Worm (Caenorhabditis elegans) whole organism, L1 larva: ENCODE measurements around the gene Y105C5B.15.
A peak's percentile ranks its signal among the peaks of the same experiment; 100 is the strongest.

ENCODE experiments used
- egl-13 ChIP-seq: sonication (generic microtip); optimal IDR thresholded peaks from 2 replicates; lab custom pipeline; 2016; ENCODE audit warnings: missing genotype, missing genetic modification reagents, missing genetic modification characterization, missing compliant biosample characterization
- hpl-2 ChIP-seq: fragments of 150-350 bp; optimal IDR thresholded peaks from 2 replicates; lab custom pipeline; 2014; ENCODE audit warnings: missing biosample characterization, missing genetic modification reagents, missing genetic modification characterization
- lin-13 ChIP-seq: fragments of 150-350 bp; optimal IDR thresholded peaks from 2 replicates; lab custom pipeline; 2014; ENCODE audit warnings: missing biosample characterization, missing genetic modification reagents, missing genetic modification characterization
- snpc-4 ChIP-seq: fragments of 150-350 bp; optimal IDR thresholded peaks from 2 replicates; lab custom pipeline; 2014; ENCODE audit warnings: missing biosample characterization, missing genetic modification characterization
- unc-30 ChIP-seq: sonication (generic microtip); optimal IDR thresholded peaks from 2 replicates; lab custom pipeline; 2017; ENCODE audit warnings: missing biosample characterization, missing genetic modification characterization
- vab-15 ChIP-seq: sonication (generic microtip); optimal IDR thresholded peaks from 2 replicates; lab custom pipeline; 2017; ENCODE audit warnings: missing genotype, mild to moderate bottlenecking, missing genetic modification characterization, missing compliant biosample characterization

Y105C5B.15 gene

ce11 chrIV:16001058-16001457, 49.3 kb downstream of the Y105C5B.15 start:
- TF ChIP-seq lin-13 (GFP tag; lab: Kevin White, UChicago) (no peak), snpc-4 (tag; lab: Kevin White, UChicago) (peak; percentile 21), unc-30 (no peak), egl-13 (no peak), vab-15 (tag; lab: Kevin White, UChicago) (no peak), hpl-2 (no peak)
